Worm (Caenorhabditis elegans): ENCODE data around the gene sri-65.
"Not testable (repeated sequence)": the region's sequence is repeated elsewhere in the genome, so short reads cannot be mapped to it uniquely, and the experiment has no call there.

Gene sri-65

DNA sequence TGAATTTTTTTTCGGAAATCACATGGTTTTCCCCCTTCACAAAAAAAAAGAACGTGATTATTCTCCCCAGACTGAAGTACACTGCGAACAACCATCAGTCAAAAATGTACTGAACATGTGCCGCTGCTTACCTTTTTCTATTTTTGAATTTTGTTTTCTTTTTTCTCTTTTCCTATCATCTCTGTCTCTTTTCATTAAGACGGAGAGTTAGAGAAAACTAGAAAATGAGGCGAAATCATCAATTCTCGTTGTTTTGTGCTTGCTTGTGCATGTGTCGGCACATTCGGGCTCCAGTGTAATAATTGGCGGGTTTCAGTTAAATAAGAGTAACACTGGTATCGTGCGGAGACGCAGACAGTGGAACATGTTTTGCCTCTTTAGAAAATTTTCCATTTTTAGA is 35.9 kb downstream of the sri-65 start:
- TF ChIP-seq unc-62 (GFP tag; optimal IDR thresholded peaks at IDR 0.05): no peak

DNA sequence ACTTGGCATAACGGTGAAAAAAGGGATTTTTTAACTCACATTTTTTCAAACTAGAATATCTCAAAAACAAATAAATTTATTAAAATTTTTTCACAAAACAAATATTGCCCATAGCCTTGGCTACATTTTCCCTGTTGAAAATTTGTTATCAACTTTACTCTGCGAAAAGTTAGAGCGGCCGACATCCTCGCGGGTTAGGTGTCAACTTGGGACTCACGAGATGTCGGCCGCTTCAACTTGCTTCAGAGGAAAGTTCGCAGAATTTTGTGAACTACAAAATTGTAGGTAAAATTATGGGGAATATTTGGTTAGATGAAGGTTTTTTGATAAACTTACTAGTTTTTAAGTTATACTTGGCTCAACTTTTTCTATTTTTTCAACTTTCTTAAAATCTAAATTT is 36.4 kb downstream of the sri-65 start:
- TF ChIP-seq unc-62 (GFP tag; optimal IDR thresholded peaks at IDR 0.05): no peak

DNA sequence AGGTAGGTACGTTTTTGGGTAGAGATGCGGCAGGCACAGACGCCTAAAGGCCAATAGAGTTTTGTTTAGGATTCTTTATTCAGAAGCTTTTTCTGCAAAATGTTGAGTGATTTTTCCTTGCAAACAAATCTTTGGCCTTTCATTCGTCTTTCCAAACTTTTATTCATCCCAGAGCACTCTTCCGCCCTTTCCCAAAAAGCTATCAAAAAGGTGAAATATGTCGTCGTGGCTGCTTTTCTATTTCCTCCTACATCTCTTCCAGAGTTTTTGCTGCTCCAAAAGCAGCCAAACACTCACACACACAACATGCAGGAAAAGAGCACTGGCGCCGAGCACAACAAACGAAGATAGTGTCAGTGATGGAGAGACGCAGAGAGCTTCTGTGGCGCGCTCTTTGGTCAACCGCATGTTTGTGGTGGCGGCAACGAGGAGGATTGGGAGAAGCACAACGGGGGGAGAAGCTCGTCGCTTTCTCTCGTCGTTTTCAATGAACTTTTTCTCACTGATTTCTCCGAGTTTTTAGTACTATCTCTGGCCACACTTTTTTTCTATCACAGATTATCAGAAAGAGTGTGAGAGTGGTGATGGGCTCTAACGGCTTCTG is 37.3 kb downstream of the sri-65 start:
- no peak for TF ChIP-seq unc-62 (GFP tag; optimal IDR thresholded peaks at IDR 0.05)

DNA sequence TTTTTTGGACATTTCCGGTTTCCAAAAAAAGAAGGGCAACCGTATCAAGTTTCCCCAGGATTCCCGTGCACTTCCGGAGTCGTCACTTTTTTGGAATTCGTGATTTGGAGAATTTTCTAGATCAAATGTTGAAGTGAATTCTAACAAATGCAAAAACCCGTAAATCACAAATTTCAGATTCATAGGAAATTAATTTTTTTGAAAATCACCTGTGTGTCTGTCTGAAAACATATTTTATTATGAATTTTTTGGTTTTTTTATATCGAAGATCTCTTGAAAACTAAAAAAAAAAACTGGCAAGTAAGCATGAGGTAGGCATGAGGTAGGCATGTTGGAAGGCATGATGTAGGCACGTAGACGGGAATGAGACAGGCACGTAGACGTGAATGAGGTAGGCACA is 38.1 kb downstream of the sri-65 start:
- TF ChIP-seq unc-62 (GFP tag; optimal IDR thresholded peaks at IDR 0.05): no peak

DNA sequence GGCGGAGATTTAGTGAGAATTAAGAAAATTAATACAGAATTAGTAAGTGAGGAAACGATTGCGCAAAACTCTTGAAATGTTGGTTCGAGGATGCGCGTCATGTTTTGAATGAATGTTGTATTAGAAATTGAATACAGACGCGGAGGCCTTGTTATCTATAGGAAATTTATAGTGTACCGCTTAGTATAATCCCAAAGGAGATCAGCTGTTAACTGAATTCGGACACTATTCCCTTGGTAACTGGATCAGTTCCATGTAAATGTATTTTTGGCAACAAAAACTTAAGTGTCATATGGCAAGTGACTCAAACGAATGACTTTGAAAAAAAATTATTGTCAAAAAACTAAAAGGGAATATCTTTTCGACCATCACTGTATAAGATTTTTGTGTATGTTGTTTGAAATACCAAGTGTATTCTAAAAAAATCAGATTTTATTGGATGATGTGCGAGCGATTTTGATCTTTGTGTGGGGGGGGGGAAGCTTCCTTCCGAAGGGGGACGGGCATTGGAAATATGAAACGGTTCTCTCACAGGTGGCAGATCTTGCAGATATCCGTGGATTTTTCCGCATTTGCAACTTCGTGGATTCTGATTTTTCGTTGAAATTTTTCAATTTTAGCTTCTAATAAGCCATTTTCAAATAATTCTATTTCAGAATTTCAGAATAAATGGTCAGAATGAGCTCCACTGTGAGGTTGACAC is 41.6 kb downstream of the sri-65 start, which contains the start of the genes W08G11.5 and W08G11.1:
Gene W08G11.5, minus strand, starts transcription at position 101 of the 703 bp plus-strand sequence.
Gene W08G11.1, plus strand, starts transcription at position 653 of the 703 bp plus-strand sequence.
- no peak for TF ChIP-seq unc-62 (GFP tag; optimal IDR thresholded peaks at IDR 0.05)

DNA sequence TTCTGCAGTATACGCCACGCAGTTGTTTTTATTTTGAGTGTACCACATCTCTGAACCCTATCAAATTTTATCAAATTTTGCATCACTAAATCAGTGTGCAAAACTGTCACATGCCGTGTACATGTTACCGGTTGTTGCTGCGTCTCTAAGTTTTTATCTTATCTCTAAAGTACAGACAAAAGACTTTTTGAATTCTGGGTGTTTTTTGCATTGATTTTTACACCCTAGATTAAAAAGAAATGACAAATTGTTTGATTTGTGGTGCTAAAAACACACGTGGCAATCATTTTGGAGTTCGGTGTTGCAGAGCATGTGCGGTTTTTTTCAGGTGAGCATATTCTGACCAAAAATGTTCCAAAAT is 45.9 kb downstream of the sri-65 start, which contains the start of gene nhr-193:
Gene nhr-193, plus strand, starts transcription at position 51 of the 361 bp plus-strand sequence.
- TF ChIP-seq unc-62 (GFP tag; optimal IDR thresholded peaks at IDR 0.05): no peak

DNA sequence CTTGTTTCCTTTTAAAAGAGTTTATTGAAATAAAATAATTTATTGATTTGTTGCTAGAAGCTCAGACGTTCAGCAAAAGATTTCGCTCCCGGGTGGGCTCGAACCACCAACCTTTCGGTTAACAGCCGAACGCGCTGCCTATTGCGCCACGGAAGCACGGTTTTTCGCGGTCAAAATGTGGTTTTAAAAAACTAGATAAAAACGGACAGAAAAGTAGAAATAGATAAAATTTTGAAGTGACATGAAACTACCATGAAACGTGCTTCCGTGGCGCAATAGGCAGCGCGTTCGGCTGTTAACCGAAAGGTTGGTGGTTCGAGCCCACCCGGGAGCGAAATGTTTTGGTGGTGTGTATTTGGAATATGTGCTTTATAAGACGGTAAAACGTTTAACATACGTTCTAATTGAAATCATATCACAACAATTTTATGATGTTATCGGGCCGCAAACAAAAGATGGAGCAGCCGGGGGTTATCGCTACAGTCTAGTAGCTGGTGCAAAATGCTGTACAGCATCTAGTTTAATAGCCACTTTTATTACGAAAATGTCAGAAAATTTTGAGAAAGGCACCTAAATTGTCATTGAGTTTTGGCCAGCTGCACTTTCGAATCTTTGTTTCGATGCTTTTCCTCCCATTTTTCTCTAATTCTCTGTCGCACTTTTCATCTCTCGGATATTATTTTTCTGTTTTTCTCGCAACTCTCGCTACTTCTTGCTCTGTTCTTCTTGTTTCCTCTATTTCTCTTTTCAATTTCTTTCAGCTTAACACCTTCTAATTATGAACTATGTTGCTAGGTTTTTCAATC is 49.7 kb downstream of the sri-65 start, which contains the start of gene slc-9B.2:
Gene slc-9B.2, plus strand, starts transcription at position 756 of the 806 bp plus-strand sequence.
- TF ChIP-seq unc-62 (GFP tag; optimal IDR thresholded peaks at IDR 0.05): not testable (repeated sequence)

Data from whole organism, dauer.